Fruit fly (Drosophila melanogaster) whole organism, embryonic: ENCODE measurements around the gene UQCR-C2.
A peak's percentile ranks its signal among the peaks of the same experiment; 100 is the strongest.

Source experiments
- Antp ChIP-seq: fragments of 200-800 bp; sonication (Bioruptor generic); optimal IDR thresholded peaks from 3 replicates; lab custom pipeline; 2016; ENCODE audit warnings: missing biosample characterization, missing genetic modification characterization
- BEAF-32 ChIP-seq: fragments of 200-800 bp; sonication (Bioruptor generic); optimal IDR thresholded peaks from 3 replicates; lab custom pipeline; 2017; ENCODE audit warnings: missing biosample characterization, missing genetic modification characterization, mild to moderate bottlenecking, moderate library complexity, missing genetic modification reagents
- Blimp-1 ChIP-seq: fragments of 200-800 bp; sonication (Bioruptor generic); optimal IDR thresholded peaks from 3 replicates; lab custom pipeline; 2018; ENCODE audit warnings: missing biosample characterization, missing genetic modification characterization, mild to moderate bottlenecking, moderate library complexity, missing genetic modification reagents
- C15 ChIP-seq: fragments of 200-800 bp; sonication (Bioruptor generic); IDR thresholded peaks from 3 replicates; pipeline ENCODE4 v1.3.6; 2022; ENCODE audit warnings: missing biosample characterization, missing genetic modification characterization
- CG1024 ChIP-seq: fragments of 200-800 bp; sonication (Bioruptor generic); IDR thresholded peaks from 2 replicates; pipeline ENCODE4 v1.3.6; 2022; ENCODE audit warnings: missing biosample characterization, missing genetic modification characterization
- CG10366 ChIP-seq: fragments of 200-800 bp; sonication (Bioruptor generic); IDR thresholded peaks from 2 replicates; pipeline ENCODE4 v1.3.6; 2022; ENCODE audit warnings: missing biosample characterization, missing genetic modification characterization
- CG10565 ChIP-seq: fragments of 200-800 bp; sonication (Bioruptor generic); optimal IDR thresholded peaks from 3 replicates; lab custom pipeline; 2016; ENCODE audit warnings: missing biosample characterization, mild to moderate bottlenecking, missing genetic modification characterization
- CG11085 ChIP-seq: fragments of 200-800 bp; sonication (Bioruptor generic); IDR thresholded peaks from 2 replicates; pipeline ENCODE4 v1.3.6; 2022; ENCODE audit warnings: missing biosample characterization, missing genetic modification characterization
- CG1233 ChIP-seq: fragments of 200-800 bp; sonication (Bioruptor generic); optimal IDR thresholded peaks from 4 replicates; lab custom pipeline; 2018; ENCODE audit warnings: missing biosample characterization, mild to moderate bottlenecking, missing genetic modification characterization
- CG12391 ChIP-seq: fragments of 200-800 bp; sonication (Bioruptor generic); optimal IDR thresholded peaks from 3 replicates; lab custom pipeline; 2018; ENCODE audit warnings: missing biosample characterization, mild to moderate bottlenecking, missing genetic modification characterization, moderate library complexity
- CG12744 ChIP-seq: fragments of 200-800 bp; sonication (Bioruptor generic); optimal IDR thresholded peaks from 2 replicates; lab custom pipeline; 2016; ENCODE audit warnings: missing biosample characterization, missing genetic modification characterization
- CG14050 ChIP-seq: fragments of 200-800 bp; sonication (Bioruptor generic); IDR thresholded peaks from 3 replicates; pipeline ENCODE4 v1.3.6; 2022; ENCODE audit warnings: missing biosample characterization, missing genetic modification characterization
- CG15073 ChIP-seq: fragments of 200-800 bp; sonication (Bioruptor generic); optimal IDR thresholded peaks from 2 replicates; lab custom pipeline; 2016; ENCODE audit warnings: missing biosample characterization, missing genetic modification characterization
- CG15269 ChIP-seq: fragments of 200-800 bp; sonication (Bioruptor generic); optimal IDR thresholded peaks from 2 replicates; lab custom pipeline; 2018; ENCODE audit warnings: missing biosample characterization, mild to moderate bottlenecking, missing genetic modification characterization, moderate library complexity
- CG1603 ChIP-seq: fragments of 200-800 bp; sonication (Bioruptor generic); optimal IDR thresholded peaks from 2 replicates; lab custom pipeline; 2019; ENCODE audit warnings: missing biosample characterization, mild to moderate bottlenecking, missing genetic modification characterization, moderate library complexity
- CG17568 ChIP-seq: fragments of 200-800 bp; sonication (Bioruptor generic); optimal IDR thresholded peaks from 2 replicates; lab custom pipeline; 2018; ENCODE audit warnings: missing biosample characterization, mild to moderate bottlenecking, missing genetic modification characterization, moderate library complexity
- CG18262 ChIP-seq: fragments of 200-800 bp; optimal IDR thresholded peaks from 3 replicates; lab custom pipeline; 2019; ENCODE audit warnings: missing biosample characterization, mild to moderate bottlenecking, missing genetic modification characterization, moderate library complexity
- CG1832 ChIP-seq: fragments of 200-800 bp; sonication (Bioruptor generic); optimal IDR thresholded peaks from 2 replicates; lab custom pipeline; 2017; ENCODE audit warnings: missing biosample characterization, mild to moderate bottlenecking, missing genetic modification characterization, inconsistent platforms
- CG30403 ChIP-seq: fragments of 200-800 bp; sonication (Bioruptor generic); optimal IDR thresholded peaks from 3 replicates; lab custom pipeline; 2016; ENCODE audit warnings: missing biosample characterization, missing genetic modification characterization
- CG4360 ChIP-seq: fragments of 200-800 bp; sonication (Bioruptor generic); IDR thresholded peaks from 2 replicates; pipeline ENCODE4 v1.3.6; 2022; ENCODE audit warnings: missing biosample characterization, missing genetic modification characterization
- CG6689 ChIP-seq: fragments of 200-800 bp; sonication (Bioruptor generic); IDR thresholded peaks from 2 replicates; pipeline ENCODE4 v1.3.6; 2022; ENCODE audit warnings: missing biosample characterization, missing genetic modification characterization
- CG7357 ChIP-seq: fragments of 200-800 bp; sonication (Bioruptor generic); IDR thresholded peaks from 3 replicates; pipeline ENCODE4 v1.3.6; 2022; ENCODE audit warnings: missing biosample characterization, missing genetic modification characterization
- CG7963 ChIP-seq: fragments of 200-800 bp; sonication (Bioruptor generic); IDR thresholded peaks from 3 replicates; pipeline ENCODE4 v1.3.6; 2022; ENCODE audit warnings: missing biosample characterization, missing genetic modification characterization; ENCODE audit not compliant: partially characterized antibody
- CTCF ChIP-seq: fragments of 200-800 bp; sonication (Bioruptor generic); optimal IDR thresholded peaks from 2 replicates; lab custom pipeline; 2017; ENCODE audit warnings: missing biosample characterization, mild to moderate bottlenecking, missing genetic modification characterization, moderate library complexity
- E2f1 ChIP-seq: fragments of 200-800 bp; sonication (Bioruptor generic); IDR thresholded peaks from 2 replicates; pipeline ENCODE4 v1.3.6; 2022; ENCODE audit warnings: missing biosample characterization, missing genetic modification characterization
- HLH3B ChIP-seq: fragments of 200-800 bp; sonication (Bioruptor generic); IDR thresholded peaks from 2 replicates; pipeline ENCODE4 v1.3.6; 2022; ENCODE audit warnings: missing biosample characterization, missing genetic modification characterization
- HLHmδ ChIP-seq: fragments of 200-800 bp; sonication (Bioruptor generic); optimal IDR thresholded peaks from 2 replicates; lab custom pipeline; 2018; ENCODE audit warnings: missing biosample characterization, mild to moderate bottlenecking, missing genetic modification characterization, moderate library complexity
- Hey ChIP-seq: fragments of 200-800 bp; sonication (Bioruptor generic); optimal IDR thresholded peaks from 3 replicates; lab custom pipeline; 2018; ENCODE audit warnings: missing biosample characterization, mild to moderate bottlenecking, missing genetic modification characterization
- HmgD ChIP-seq: fragments of 200-800 bp; sonication (Bioruptor generic); optimal IDR thresholded peaks from 3 replicates; lab custom pipeline; 2016; ENCODE audit warnings: missing biosample characterization, missing genetic modification characterization
- Jarid2 ChIP-seq: fragments of 200-800 bp; sonication (Bioruptor generic); optimal IDR thresholded peaks from 3 replicates; lab custom pipeline; 2017; ENCODE audit warnings: mild to moderate bottlenecking, missing biosample characterization, missing genetic modification reagents, missing genetic modification characterization
- Myb ChIP-seq: fragments of 200-800 bp; sonication (Bioruptor generic); optimal IDR thresholded peaks from 2 replicates; lab custom pipeline; 2016; ENCODE audit warnings: missing biosample characterization, missing genetic modification characterization
- Oaz ChIP-seq: fragments of 200-800 bp; sonication (Bioruptor generic); IDR thresholded peaks from 2 replicates; pipeline ENCODE4 v1.3.6; 2022; ENCODE audit warnings: missing biosample characterization, missing genetic modification characterization
- amos ChIP-seq: fragments of 200-800 bp; sonication (Bioruptor generic); IDR thresholded peaks from 2 replicates; pipeline ENCODE4 v1.3.6; 2022; ENCODE audit warnings: missing biosample characterization, missing genetic modification characterization; ENCODE audit not compliant: partially characterized antibody
- btn ChIP-seq: fragments of 200-800 bp; sonication (Bioruptor generic); optimal IDR thresholded peaks from 2 replicates; lab custom pipeline; 2016; ENCODE audit warnings: missing biosample characterization, missing genetic modification characterization
- chif ChIP-seq, 2 experiments: fragments of 200-800 bp; sonication (Bioruptor generic); optimal IDR thresholded peaks; 3 replicates each; lab custom pipeline; 2016; ENCODE audit warnings: missing biosample characterization in 2 of 2, missing genetic modification characterization in 2 of 2
- corto ChIP-seq: fragments of 200-800 bp; sonication (Bioruptor generic); optimal IDR thresholded peaks from 2 replicates; lab custom pipeline; 2016; ENCODE audit warnings: missing biosample characterization, mild to moderate bottlenecking, missing genetic modification characterization, moderate library complexity
- crc ChIP-seq: fragments of 200-800 bp; sonication (Bioruptor generic); optimal IDR thresholded peaks from 2 replicates; lab custom pipeline; 2016; ENCODE audit warnings: missing biosample characterization, missing genetic modification characterization
- croc ChIP-seq: fragments of 200-800 bp; sonication (Bioruptor generic); conservative IDR thresholded peaks from 3 replicates; pipeline ENCODE4 v1.3.6; 2022; ENCODE audit warnings: missing biosample characterization, missing genetic modification characterization
- en ChIP-seq: fragments of 200-800 bp; sonication (Bioruptor generic); optimal IDR thresholded peaks from 2 replicates; lab custom pipeline; 2016; ENCODE audit warnings: missing biosample characterization, missing genetic modification characterization
- eve ChIP-seq, 2 experiments: fragments of >200 bp; optimal IDR thresholded peaks; 2 replicates each; lab custom pipeline; 2017; ENCODE audit warnings: missing biosample characterization in 2 of 2, missing genetic modification characterization in 2 of 2
- ewg ChIP-seq: fragments of 200-800 bp; sonication (Bioruptor generic); optimal IDR thresholded peaks from 3 replicates; lab custom pipeline; 2017; ENCODE audit warnings: mild to moderate bottlenecking, missing biosample characterization, missing genetic modification reagents, missing genetic modification characterization
- h ChIP-seq: fragments of >200 bp; optimal IDR thresholded peaks from 2 replicates; lab custom pipeline; 2017
- knrl ChIP-seq: fragments of 200-800 bp; sonication (Bioruptor generic); IDR thresholded peaks from 3 replicates; pipeline ENCODE4 v1.3.6; 2022; ENCODE audit warnings: missing biosample characterization, missing genetic modification characterization; ENCODE audit not compliant: partially characterized antibody
- lilli ChIP-seq: fragments of 200-800 bp; sonication (Bioruptor generic); optimal IDR thresholded peaks from 3 replicates; lab custom pipeline; 2016; ENCODE audit warnings: missing biosample characterization, missing genetic modification characterization
- pb ChIP-seq: fragments of 200-800 bp; sonication (Bioruptor generic); optimal IDR thresholded peaks from 3 replicates; lab custom pipeline; 2016; ENCODE audit warnings: missing biosample characterization, missing genetic modification characterization
- pnt ChIP-seq: fragments of 200-800 bp; sonication (Bioruptor generic); optimal IDR thresholded peaks from 3 replicates; lab custom pipeline; 2016; ENCODE audit warnings: missing biosample characterization, missing genetic modification characterization
- ranshi ChIP-seq: fragments of 200-800 bp; sonication (Bioruptor generic); IDR thresholded peaks from 2 replicates; pipeline ENCODE4 v1.3.6; 2022; ENCODE audit warnings: missing biosample characterization, missing genetic modification characterization
- slbo ChIP-seq: fragments of 200-800 bp; sonication (Bioruptor generic); IDR thresholded peaks from 2 replicates; pipeline ENCODE4 v1.3.6; 2022; ENCODE audit warnings: missing biosample characterization, missing genetic modification characterization
- stwl ChIP-seq: fragments of 200-800 bp; sonication (Bioruptor generic); optimal IDR thresholded peaks from 3 replicates; lab custom pipeline; 2018; ENCODE audit warnings: missing biosample characterization, mild to moderate bottlenecking, missing genetic modification characterization, moderate library complexity
- vvl ChIP-seq: fragments of 200-800 bp; sonication (Bioruptor generic); IDR thresholded peaks from 2 replicates; pipeline ENCODE4 v1.3.6; 2022; ENCODE audit warnings: missing biosample characterization, missing genetic modification characterization
- wor ChIP-seq: fragments of 200-800 bp; sonication (Bioruptor generic); IDR thresholded peaks from 2 replicates; pipeline ENCODE4 v1.3.6; 2022; ENCODE audit warnings: missing biosample characterization, missing genetic modification characterization
- zfh1 ChIP-seq: fragments of 200-800 bp; sonication (Bioruptor generic); IDR thresholded peaks from 3 replicates; pipeline ENCODE4 v1.3.6; 2022; ENCODE audit warnings: missing biosample characterization, missing genetic modification characterization

The UQCR-C2 gene

dm6 chr3L:16615132-16615709 lies 31.3 kb downstream of the UQCR-C2 start, which contains the start of gene Mo25 (continued):
- no peak for TF ChIP-seq HLHmδ
- peak; percentile 70 for TF ChIP-seq slbo (GFP tag; lab: Robert Waterston, UW)
- peak; percentile 96 for TF ChIP-seq stwl
- TF ChIP-seq CG12391 (tag; lab: Kevin White, UChicago): peak; percentile 69
- TF ChIP-seq CG17568 (GFP tag; lab: Kevin White, UChicago): no peak
- TF ChIP-seq CG7357 (GFP tag; lab: Robert Waterston, UW): no peak
- no peak for TF ChIP-seq Oaz (GFP tag; lab: Robert Waterston, UW)
- peak; percentile 32; the same call in 1 of the 2 replicates for TF ChIP-seq HLH3B (GFP tag; lab: Robert Waterston, UW)
- no peak for TF ChIP-seq btn (GFP tag; lab: Kevin White, UChicago)
- no peak for TF ChIP-seq croc
- peak; percentile 60; the same call in 1 of the 3 replicates for TF ChIP-seq CG7963 (GFP tag; lab: Robert Waterston, UW)
- no peak for TF ChIP-seq HmgD (GFP tag; lab: Kevin White, UChicago)
- TF ChIP-seq pb: no peak
- TF ChIP-seq CG30403 (GFP tag; lab: Kevin White, UChicago): peak; percentile 56
- TF ChIP-seq Hey (tag; lab: Kevin White, UChicago): no peak
- TF ChIP-seq Blimp-1 (GFP tag; lab: Kevin White, UChicago): peak; percentile 15
- no peak for TF ChIP-seq zfh1 (GFP tag; lab: Robert Waterston, UW)
- no peak for TF ChIP-seq CG10565 (GFP tag; lab: Kevin White, UChicago)
- no peak for TF ChIP-seq Jarid2 (GFP tag; lab: Kevin White, UChicago)
- TF ChIP-seq crc (GFP tag; lab: Kevin White, UChicago): no peak
- TF ChIP-seq CG18262 (tag; lab: Kevin White, UChicago): peak; percentile 34
- peak; percentile 69 for TF ChIP-seq lilli (GFP tag; lab: Kevin White, UChicago)
- no peak for TF ChIP-seq CG14050 (GFP tag; lab: Robert Waterston, UW)
- TF ChIP-seq CG10366: no peak
- TF ChIP-seq CG11085: no peak
- no peak for TF ChIP-seq C15 (GFP tag; lab: Robert Waterston, UW)
- TF ChIP-seq CG4360 (GFP tag; lab: Robert Waterston, UW): no peak
- no peak for TF ChIP-seq ewg
- TF ChIP-seq chif (GFP tag; optimal IDR thresholded peaks at IDR 0.05; lab: Kevin White, UChicago): no peak
- peak; percentile 77 for TF ChIP-seq vvl (GFP tag; lab: Robert Waterston, UW)
- no peak for TF ChIP-seq wor
- TF ChIP-seq eve (GFP tag; optimal IDR thresholded peaks at IDR 0.05; lab: Kevin White, UChicago): no peak
- 0 out of 2 replicates have a peak, but pooled peaks have one; percentile 16 for TF ChIP-seq E2f1 (GFP tag; lab: Robert Waterston, UW)
- TF ChIP-seq corto: no peak
- no peak for TF ChIP-seq CG1024 (GFP tag; lab: Robert Waterston, UW)
- TF ChIP-seq CG1832 (GFP tag; lab: Kevin White, UChicago): no peak
- no peak for TF ChIP-seq CTCF (GFP tag; lab: Kevin White, UChicago)
- peak; percentile 86 for TF ChIP-seq amos (GFP tag; lab: Robert Waterston, UW)
- no peak for TF ChIP-seq CG1233 (GFP tag; lab: Kevin White, UChicago)
- no peak for TF ChIP-seq en (GFP tag; lab: Kevin White, UChicago)
- TF ChIP-seq Myb (GFP tag; lab: Kevin White, UChicago): peak; percentile 46
- TF ChIP-seq CG15269 (tag; lab: Kevin White, UChicago): no peak
- TF ChIP-seq CG1603: peak; percentile 49
- TF ChIP-seq ranshi (GFP tag; lab: Robert Waterston, UW): no peak
- no peak for TF ChIP-seq h (lab: Kevin White, UChicago)
- TF ChIP-seq BEAF-32: peak; percentile 79
- TF ChIP-seq Antp: no peak
- peak; percentile 74 for TF ChIP-seq knrl (GFP tag; lab: Robert Waterston, UW)
- TF ChIP-seq CG6689 (GFP tag; lab: Robert Waterston, UW): no peak
- no peak for TF ChIP-seq CG15073 (GFP tag; lab: Kevin White, UChicago)
- no peak for TF ChIP-seq CG12744 (GFP tag; lab: Kevin White, UChicago)
- TF ChIP-seq pnt (GFP tag; lab: Kevin White, UChicago): no peak
